Worm (Caenorhabditis elegans) whole organism, mixed stage, embryonic: ENCODE measurements around the gene kcc-3.

Experiments
- elt-3 ChIP-seq: fragments of 150-350 bp; optimal IDR thresholded peaks from 2 replicates; lab custom pipeline; 2014; ENCODE audit warnings: missing biosample characterization, missing genetic modification characterization
- hlh-1 ChIP-seq: fragments of 150-350 bp; optimal IDR thresholded peaks from 2 replicates; lab custom pipeline; 2014; ENCODE audit warnings: missing biosample characterization, missing genetic modification reagents, missing genetic modification characterization
- mep-1 ChIP-seq: fragments of 150-350 bp; optimal IDR thresholded peaks from 2 replicates; lab custom pipeline; 2017; ENCODE audit warnings: missing biosample characterization, missing genetic modification reagents, missing genetic modification characterization, inconsistent platforms
- nhr-237 ChIP-seq: fragments of 150-350 bp; optimal IDR thresholded peaks from 2 replicates; lab custom pipeline; 2014; ENCODE audit warnings: missing biosample characterization, missing genetic modification characterization
- nhr-28 ChIP-seq: fragments of 150-350 bp; optimal IDR thresholded peaks from 2 replicates; lab custom pipeline; 2014; ENCODE audit warnings: missing biosample characterization, missing genetic modification characterization
- nhr-76 ChIP-seq: sonication (generic microtip); optimal IDR thresholded peaks from 2 replicates; lab custom pipeline; 2017; ENCODE audit warnings: missing biosample characterization, missing genetic modification characterization
- pha-4 ChIP-seq: fragments of 150-350 bp; optimal IDR thresholded peaks from 2 replicates; lab custom pipeline; 2018; ENCODE audit warnings: missing biosample characterization, missing genetic modification reagents, missing genetic modification characterization
- unc-39 ChIP-seq: fragments of 150-350 bp; optimal IDR thresholded peaks from 2 replicates; lab custom pipeline; 2014; ENCODE audit warnings: missing biosample characterization, missing genetic modification characterization
- unc-62 ChIP-seq: fragments of 150-350 bp; optimal IDR thresholded peaks from 2 replicates; lab custom pipeline; 2014; ENCODE audit warnings: missing biosample characterization, missing genetic modification reagents, missing genetic modification characterization
- zip-8 ChIP-seq: fragments of 150-350 bp; optimal IDR thresholded peaks from 2 replicates; lab custom pipeline; 2014; ENCODE audit warnings: missing biosample characterization, missing genetic modification characterization
- ztf-11 ChIP-seq: fragments of 150-350 bp; optimal IDR thresholded peaks from 2 replicates; lab custom pipeline; 2014; ENCODE audit warnings: missing biosample characterization, missing genetic modification characterization

DNA sequence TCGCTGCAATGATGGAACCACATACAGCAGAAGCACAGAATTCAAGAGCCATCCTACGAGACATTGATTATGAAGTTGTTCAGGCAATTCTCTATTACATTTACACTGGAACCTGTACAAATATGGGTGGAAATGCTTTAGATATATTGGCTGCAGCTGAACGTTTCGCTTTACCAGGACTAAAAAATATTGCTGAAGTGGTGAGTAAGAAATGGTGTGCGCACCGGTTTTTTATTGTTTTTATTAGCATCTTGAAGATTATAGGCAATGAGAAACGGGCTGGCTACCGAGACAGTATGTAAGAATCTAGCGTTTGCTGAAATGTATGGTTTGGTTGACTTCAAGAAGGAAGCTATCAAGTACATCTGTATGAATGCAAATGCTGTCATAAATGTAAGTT lies 38.0 kb downstream of the kcc-3 start:
- TF ChIP-seq pha-4 (tag; lab: Kevin White, UChicago): no peak
- TF ChIP-seq nhr-237 (tag; lab: Kevin White, UChicago): no peak
- no peak for TF ChIP-seq unc-62 (GFP tag; lab: Kevin White, UChicago)
- no peak for TF ChIP-seq nhr-28 (tag; lab: Kevin White, UChicago)
- TF ChIP-seq nhr-76 (tag; lab: Kevin White, UChicago): no peak
- no peak for TF ChIP-seq hlh-1 (tag; lab: Kevin White, UChicago)
- TF ChIP-seq zip-8 (tag; lab: Kevin White, UChicago): no peak
- no peak for TF ChIP-seq mep-1 (tag; lab: Kevin White, UChicago)
- TF ChIP-seq ztf-11 (tag; lab: Kevin White, UChicago): no peak
- TF ChIP-seq unc-39 (tag; lab: Kevin White, UChicago): no peak
- TF ChIP-seq elt-3 (tag; lab: Kevin White, UChicago): no peak
